Fruit fly (Drosophila melanogaster) S2 (cell line): ENCODE data around the gene CG32856.

ENCODE experiments used
- CG8478 ChIP-seq: fragments of >200 bp; optimal IDR thresholded peaks from 2 replicates; lab custom pipeline; 2018
- CTCF ChIP-seq, 2 experiments: fragments of >200 bp; optimal IDR thresholded peaks; 2 replicates each; lab custom pipeline; 2018

DNA sequence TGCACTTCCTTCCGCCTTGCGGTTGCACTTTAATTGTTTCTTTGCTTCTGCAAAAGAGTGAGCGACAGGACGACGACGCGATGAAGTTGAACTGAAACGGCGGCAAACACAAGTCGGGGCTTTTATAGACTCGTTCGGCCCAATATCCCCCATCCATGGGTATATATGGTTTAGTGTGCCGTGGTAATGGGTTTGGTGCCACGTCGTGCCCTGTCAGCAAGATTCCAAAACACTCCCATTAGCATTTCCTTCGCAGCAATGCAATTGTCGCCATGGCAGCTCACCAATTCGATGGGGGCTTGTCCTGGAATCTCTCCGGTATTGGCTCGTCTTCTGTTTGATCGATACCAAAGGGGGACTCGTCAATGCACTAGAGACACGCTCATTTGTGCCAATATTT, 47.2 kb downstream of the CG32856 start, which contains the start of gene CG45105:
- no peak for TF ChIP-seq CTCF (optimal IDR thresholded peaks at IDR 0.05; lab: Kevin White, UChicago)
- no peak for TF ChIP-seq CG8478 (lab: Kevin White, UChicago)
